Fruit fly (Drosophila melanogaster) whole organism, prepupa: ENCODE data around the gene Pak.

Experiments used
- Blimp-1 ChIP-seq: fragments of 200-800 bp; sonication (Bioruptor generic); optimal IDR thresholded peaks from 3 replicates; lab custom pipeline; 2017; ENCODE audit warnings: missing biosample characterization, missing genetic modification characterization, mild to moderate bottlenecking, moderate library complexity, missing genetic modification reagents
- CG10631 ChIP-seq: fragments of 200-800 bp; sonication (Bioruptor generic); optimal IDR thresholded peaks from 2 replicates; lab custom pipeline; 2016; ENCODE audit warnings: missing biosample characterization, missing genetic modification characterization
- CG10669 ChIP-seq: fragments of 200-800 bp; sonication (Bioruptor generic); optimal IDR thresholded peaks from 3 replicates; lab custom pipeline; 2018; ENCODE audit warnings: missing biosample characterization, mild to moderate bottlenecking, missing genetic modification characterization, moderate library complexity
- CG11294 ChIP-seq: fragments of 200-800 bp; sonication (Bioruptor generic); IDR thresholded peaks from 2 replicates; pipeline ENCODE4 v1.3.6; 2022; ENCODE audit warnings: missing biosample characterization, missing genetic modification characterization
- CG11762 ChIP-seq: fragments of 200-800 bp; sonication (Bioruptor generic); optimal IDR thresholded peaks from 3 replicates; lab custom pipeline; 2016; ENCODE audit warnings: missing biosample characterization, missing genetic modification characterization; ENCODE audit not compliant: insufficient read depth
- CG11902 ChIP-seq: fragments of 200-800 bp; sonication (Bioruptor generic); optimal IDR thresholded peaks from 3 replicates; lab custom pipeline; 2016; ENCODE audit warnings: missing biosample characterization, missing genetic modification characterization
- CG15336 ChIP-seq: fragments of 200-800 bp; sonication (Bioruptor generic); IDR thresholded peaks from 2 replicates; pipeline ENCODE4 v1.3.6; 2022; ENCODE audit warnings: missing biosample characterization, missing genetic modification characterization
- CG1621 ChIP-seq: fragments of 200-800 bp; sonication (Bioruptor generic); optimal IDR thresholded peaks from 3 replicates; lab custom pipeline; 2018; ENCODE audit warnings: missing biosample characterization, mild to moderate bottlenecking, missing genetic modification characterization
- CG16779 ChIP-seq: fragments of 200-800 bp; sonication (Bioruptor generic); optimal IDR thresholded peaks from 3 replicates; lab custom pipeline; 2017; ENCODE audit warnings: missing biosample characterization, mild to moderate bottlenecking, missing genetic modification characterization
- CG3032 ChIP-seq: fragments of 200-800 bp; optimal IDR thresholded peaks from 2 replicates; lab custom pipeline; 2019; ENCODE audit warnings: missing biosample characterization, mild to moderate bottlenecking, missing genetic modification characterization, moderate library complexity
- CG32006 ChIP-seq: fragments of 200-800 bp; sonication (Bioruptor generic); optimal IDR thresholded peaks from 3 replicates; lab custom pipeline; 2017; ENCODE audit warnings: missing biosample characterization, mild to moderate bottlenecking, missing genetic modification characterization
- CG34406 ChIP-seq: fragments of 200-800 bp; sonication (Bioruptor generic); optimal IDR thresholded peaks from 3 replicates; lab custom pipeline; 2016; ENCODE audit warnings: missing biosample characterization, missing genetic modification characterization
- CG3919 ChIP-seq: fragments of 200-800 bp; sonication (Bioruptor generic); optimal IDR thresholded peaks from 3 replicates; lab custom pipeline; 2016; ENCODE audit warnings: missing biosample characterization, missing genetic modification characterization
- CG4318 ChIP-seq: fragments of 200-800 bp; sonication (Bioruptor generic); optimal IDR thresholded peaks from 3 replicates; lab custom pipeline; 2017; ENCODE audit warnings: missing biosample characterization, mild to moderate bottlenecking, missing genetic modification characterization
- CG6163 ChIP-seq: fragments of 200-800 bp; sonication (Bioruptor generic); IDR thresholded peaks from 3 replicates; pipeline ENCODE4 v1.3.6; 2022; ENCODE audit warnings: missing biosample characterization, missing genetic modification characterization
- CG6276 ChIP-seq: fragments of 200-800 bp; sonication (Bioruptor generic); optimal IDR thresholded peaks from 2 replicates; lab custom pipeline; 2017; ENCODE audit warnings: missing biosample characterization, mild to moderate bottlenecking, missing genetic modification characterization
- CG6792 ChIP-seq: fragments of 200-800 bp; sonication (Bioruptor generic); optimal IDR thresholded peaks from 3 replicates; lab custom pipeline; 2016; ENCODE audit warnings: missing biosample characterization, missing genetic modification characterization
- CG6808 ChIP-seq: fragments of 200-800 bp; sonication (Bioruptor generic); optimal IDR thresholded peaks from 3 replicates; lab custom pipeline; 2017; ENCODE audit warnings: missing biosample characterization, missing genetic modification characterization, mild to moderate bottlenecking, moderate library complexity, missing genetic modification reagents
- CG6854 ChIP-seq: fragments of 200-800 bp; sonication (Bioruptor generic); optimal IDR thresholded peaks from 2 replicates; lab custom pipeline; 2017; ENCODE audit warnings: missing biosample characterization, mild to moderate bottlenecking, missing genetic modification characterization
- CG7368 ChIP-seq: fragments of 200-800 bp; sonication (Bioruptor generic); optimal IDR thresholded peaks from 3 replicates; lab custom pipeline; 2016; ENCODE audit warnings: missing biosample characterization, missing genetic modification characterization
- CG8119 ChIP-seq: fragments of 200-800 bp; sonication (Bioruptor generic); IDR thresholded peaks from 3 replicates; pipeline ENCODE4 v1.3.6; 2022; ENCODE audit warnings: missing biosample characterization, missing genetic modification characterization
- CG8319 ChIP-seq: fragments of 200-800 bp; sonication (Bioruptor generic); optimal IDR thresholded peaks from 3 replicates; lab custom pipeline; 2016; ENCODE audit warnings: missing biosample characterization, missing genetic modification characterization
- CG8632 ChIP-seq: fragments of 200-800 bp; sonication (Bioruptor generic); optimal IDR thresholded peaks from 3 replicates; lab custom pipeline; 2016; ENCODE audit warnings: missing biosample characterization, missing genetic modification characterization
- CG9139 ChIP-seq: fragments of 200-800 bp; sonication (Bioruptor generic); optimal IDR thresholded peaks from 3 replicates; lab custom pipeline; 2017; ENCODE audit warnings: missing biosample characterization, mild to moderate bottlenecking, missing genetic modification characterization
- Ets21C ChIP-seq: fragments of 200-800 bp; sonication (Bioruptor generic); optimal IDR thresholded peaks from 3 replicates; lab custom pipeline; 2016; ENCODE audit warnings: missing biosample characterization, missing genetic modification characterization
- Ets96B ChIP-seq: fragments of 200-800 bp; optimal IDR thresholded peaks from 2 replicates; lab custom pipeline; 2019; ENCODE audit warnings: missing biosample characterization, mild to moderate bottlenecking, missing genetic modification characterization, moderate library complexity
- Hr38 ChIP-seq: sonication (Bioruptor generic); optimal IDR thresholded peaks from 2 replicates; lab custom pipeline; 2016; ENCODE audit warnings: missing biosample characterization, missing genetic modification characterization
- Hr4 ChIP-seq: fragments of 200-800 bp; sonication (Bioruptor generic); optimal IDR thresholded peaks from 3 replicates; lab custom pipeline; 2016; ENCODE audit warnings: missing biosample characterization, missing genetic modification characterization
- Met ChIP-seq: fragments of 200-800 bp; sonication (Bioruptor generic); optimal IDR thresholded peaks from 3 replicates; lab custom pipeline; 2016; ENCODE audit warnings: missing biosample characterization, missing genetic modification characterization
- OdsH ChIP-seq: fragments of 200-800 bp; sonication (Bioruptor generic); optimal IDR thresholded peaks from 3 replicates; lab custom pipeline; 2016; ENCODE audit warnings: missing biosample characterization, missing genetic modification characterization
- Smox ChIP-seq: fragments of 200-800 bp; sonication (Bioruptor generic); optimal IDR thresholded peaks from 3 replicates; lab custom pipeline; 2016; ENCODE audit warnings: missing biosample characterization, missing genetic modification characterization
- Sox102F ChIP-seq: fragments of 200-800 bp; sonication (Bioruptor generic); optimal IDR thresholded peaks from 2 replicates; lab custom pipeline; 2016; ENCODE audit warnings: missing biosample characterization, mild to moderate bottlenecking, missing genetic modification characterization
- Sox14 ChIP-seq: fragments of 200-800 bp; sonication (Bioruptor generic); optimal IDR thresholded peaks from 3 replicates; lab custom pipeline; 2016; ENCODE audit warnings: missing biosample characterization, missing genetic modification characterization
- achi ChIP-seq: fragments of 200-800 bp; sonication (Bioruptor generic); optimal IDR thresholded peaks from 3 replicates; lab custom pipeline; 2016; ENCODE audit warnings: missing biosample characterization, missing genetic modification characterization
- acj6 ChIP-seq: fragments of 200-800 bp; sonication (Bioruptor generic); optimal IDR thresholded peaks from 3 replicates; lab custom pipeline; 2016; ENCODE audit warnings: missing biosample characterization, missing genetic modification characterization
- cyc ChIP-seq: fragments of 200-800 bp; sonication (Bioruptor generic); optimal IDR thresholded peaks from 3 replicates; lab custom pipeline; 2016; ENCODE audit warnings: missing biosample characterization, missing genetic modification characterization
- eg ChIP-seq: fragments of 200-800 bp; sonication (Bioruptor generic); IDR thresholded peaks from 3 replicates; pipeline ENCODE4 v1.3.6; 2022; ENCODE audit warnings: missing biosample characterization, missing genetic modification characterization
- fd59A ChIP-seq: fragments of 200-800 bp; sonication (Bioruptor generic); optimal IDR thresholded peaks from 2 replicates; lab custom pipeline; 2017; ENCODE audit warnings: missing biosample characterization, mild to moderate bottlenecking, missing genetic modification characterization, missing genetic modification reagents
- fd85E ChIP-seq: fragments of 200-800 bp; sonication (Bioruptor generic); optimal IDR thresholded peaks from 3 replicates; lab custom pipeline; 2016; ENCODE audit warnings: missing biosample characterization, missing genetic modification characterization
- fkh ChIP-seq: fragments of 200-800 bp; sonication (Bioruptor generic); optimal IDR thresholded peaks from 3 replicates; lab custom pipeline; 2017; ENCODE audit warnings: missing biosample characterization, mild to moderate bottlenecking, missing genetic modification characterization, moderate library complexity
- lz ChIP-seq: fragments of 200-800 bp; sonication (Bioruptor generic); optimal IDR thresholded peaks from 3 replicates; lab custom pipeline; 2016; ENCODE audit warnings: missing biosample characterization, missing genetic modification characterization
- net ChIP-seq: fragments of 200-800 bp; sonication (Bioruptor generic); optimal IDR thresholded peaks from 3 replicates; lab custom pipeline; 2016; ENCODE audit warnings: missing biosample characterization, missing genetic modification characterization
- svp ChIP-seq: fragments of 200-800 bp; sonication (Bioruptor generic); peaks from one replicate; lab custom pipeline; 2016; ENCODE audit warnings: missing biosample characterization, missing genetic modification characterization
- vri ChIP-seq: fragments of 200-800 bp; sonication (Bioruptor generic); optimal IDR thresholded peaks from 3 replicates; lab custom pipeline; 2016; ENCODE audit warnings: missing biosample characterization, mild to moderate bottlenecking, missing genetic modification characterization

Pak gene

dm6 chr3R:6351696-6352378, 1.1 kb downstream of the Pak start (continued):
- TF ChIP-seq eg (GFP tag; lab: Robert Waterston, UW) (peak; percentile 52; the same call in 2 of the 3 replicates), Ets21C (no peak), CG8119 (peak; percentile 69), CG6808 (peak; percentile 42), CG1621 (tag; lab: Kevin White, UChicago) (no peak), CG11902 (GFP tag; lab: Kevin White, UChicago) (no peak)

dm6 chr3R:6352436-6352835, 1.7 kb downstream of the Pak start:
- TF ChIP-seq fd85E (GFP tag; lab: Kevin White, UChicago) (no peak), CG10631 (GFP tag; lab: Kevin White, UChicago) (no peak), CG9139 (GFP tag; lab: Kevin White, UChicago) (no peak), Blimp-1 (GFP tag; lab: Kevin White, UChicago) (no peak), fd59A (GFP tag; lab: Kevin White, UChicago) (no peak), cyc (GFP tag; lab: Kevin White, UChicago) (no peak), CG6163 (GFP tag; lab: Robert Waterston, UW) (no peak), CG16779 (tag; lab: Kevin White, UChicago) (no peak), CG8319 (GFP tag; lab: Kevin White, UChicago) (no peak), CG11294 (GFP tag; lab: Robert Waterston, UW) (no peak), OdsH (no peak), CG6808 (no peak), Ets96B (tag; lab: Kevin White, UChicago) (no peak), Met (GFP tag; lab: Kevin White, UChicago) (no peak), CG32006 (GFP tag; lab: Kevin White, UChicago) (no peak), vri (GFP tag; lab: Kevin White, UChicago) (no peak), CG10669 (no peak)

- TF ChIP-seq net (peak; percentile 31), CG10669 (peak; percentile 31), CG1621 (tag; lab: Kevin White, UChicago) (no peak), Sox102F (GFP tag; lab: Kevin White, UChicago) (peak; percentile 7), CG3032 (tag; lab: Kevin White, UChicago) (peak; percentile 11), CG9139 (GFP tag; lab: Kevin White, UChicago) (no peak), Ets96B (tag; lab: Kevin White, UChicago) (peak; percentile 39), CG6854 (GFP tag; lab: Kevin White, UChicago) (no peak), OdsH (peak; percentile 57), Sox14 (GFP tag; lab: Kevin White, UChicago) (peak; percentile 3), CG11902 (GFP tag; lab: Kevin White, UChicago) (no peak), vri (GFP tag; lab: Kevin White, UChicago) (no peak), CG11762 (GFP tag; lab: Kevin White, UChicago) (peak; percentile 20), Hr38 (GFP tag; lab: Kevin White, UChicago) (no peak), CG3919 (GFP tag; lab: Kevin White, UChicago) (no peak), acj6 (GFP tag; lab: Kevin White, UChicago) (peak; percentile 56), Hr4 (GFP tag; lab: Kevin White, UChicago) (peak; percentile 63), lz (peak; percentile 18), CG15336 (GFP tag; lab: Robert Waterston, UW) (peak; percentile 47; the same call in 1 of the 2 replicates), Met (GFP tag; lab: Kevin White, UChicago) (peak; percentile 10), CG7368 (GFP tag; lab: Kevin White, UChicago) (no peak), achi (GFP tag; lab: Kevin White, UChicago) (peak; percentile 37), CG6276 (GFP tag; lab: Kevin White, UChicago) (peak; percentile 64), Smox (peak; percentile 22), CG10631 (GFP tag; lab: Kevin White, UChicago) (peak; percentile 35), CG11294 (GFP tag; lab: Robert Waterston, UW) (no peak), eg (GFP tag; lab: Robert Waterston, UW) (peak; percentile 53; the same call in 1 of the 3 replicates), svp (GFP tag; lab: Kevin White, UChicago) (no peak), fkh (GFP tag; lab: Kevin White, UChicago) (peak; percentile 69), Ets21C (no peak), CG4318 (GFP tag; lab: Kevin White, UChicago) (peak; percentile 47), fd59A (GFP tag; lab: Kevin White, UChicago) (peak; percentile 54), CG34406 (GFP tag; lab: Kevin White, UChicago) (peak; percentile 22), CG8632 (GFP tag; lab: Kevin White, UChicago) (no peak), CG6792 (GFP tag; lab: Kevin White, UChicago) (peak; percentile 13)
Observed at dm6 chr3R:6352893-6353623, 2.4 kb downstream of the Pak start.
